Worm (Caenorhabditis elegans) whole organism, mixed stage, embryonic: ENCODE results near the gene T20D4.12.
"Not testable (repeated sequence)": the region's sequence is repeated elsewhere in the genome, so short reads cannot be mapped to it uniquely, and the experiment has no call there.

Source experiments
- M03D4.4 ChIP-seq: sonication (generic microtip); optimal IDR thresholded peaks from 2 replicates; lab custom pipeline; 2017; ENCODE audit warnings: mild to moderate bottlenecking, missing genetic modification characterization, missing compliant biosample characterization
- bed-3 ChIP-seq: fragments of 200-800 bp; sonication (Bioruptor generic); optimal IDR thresholded peaks from 3 replicates; lab custom pipeline; 2018; ENCODE audit warnings: mild to moderate bottlenecking, missing genetic modification characterization, moderate library complexity, missing compliant biosample characterization
- blmp-1 ChIP-seq: fragments of 150-350 bp; optimal IDR thresholded peaks from 2 replicates; lab custom pipeline; 2014; ENCODE audit warnings: missing biosample characterization, missing genetic modification characterization
- ceh-43 ChIP-seq: fragments of 200-800 bp; sonication (Bioruptor generic); optimal IDR thresholded peaks from 2 replicates; lab custom pipeline; 2018; ENCODE audit warnings: mild to moderate bottlenecking, missing genetic modification characterization, moderate library complexity, missing compliant biosample characterization
- ces-1 ChIP-seq: fragments of 150-350 bp; optimal IDR thresholded peaks from 2 replicates; lab custom pipeline; 2014; ENCODE audit warnings: missing biosample characterization, missing genetic modification reagents, missing genetic modification characterization
- drap-1 ChIP-seq: fragments of 200-800 bp; sonication (Bioruptor generic); optimal IDR thresholded peaks from 3 replicates; lab custom pipeline; 2018; ENCODE audit warnings: mild to moderate bottlenecking, missing genetic modification characterization, missing compliant biosample characterization
- elt-1 ChIP-seq: sonication (generic microtip); optimal IDR thresholded peaks from 2 replicates; lab custom pipeline; 2017; ENCODE audit warnings: missing genetic modification characterization, mild to moderate bottlenecking, missing compliant biosample characterization, antibody characterized with exemption, moderate library complexity, borderline replicate concordance; ENCODE audit not compliant: insufficient read depth
- elt-3 ChIP-seq: fragments of 150-350 bp; optimal IDR thresholded peaks from 2 replicates; lab custom pipeline; 2014; ENCODE audit warnings: missing biosample characterization, missing genetic modification characterization
- flh-1 ChIP-seq: fragments of 200-800 bp; sonication (Bioruptor generic); optimal IDR thresholded peaks from 2 replicates; lab custom pipeline; 2018; ENCODE audit warnings: mild to moderate bottlenecking, missing genetic modification characterization, moderate library complexity, missing compliant biosample characterization
- ham-2 ChIP-seq: fragments of 200-800 bp; sonication (Bioruptor generic); optimal IDR thresholded peaks from 2 replicates; lab custom pipeline; 2018; ENCODE audit warnings: mild to moderate bottlenecking, missing genetic modification characterization, missing compliant biosample characterization
- hlh-1 ChIP-seq: fragments of 150-350 bp; optimal IDR thresholded peaks from 2 replicates; lab custom pipeline; 2014; ENCODE audit warnings: missing biosample characterization, missing genetic modification reagents, missing genetic modification characterization
- lin-32 ChIP-seq: fragments of 200-800 bp; sonication (Bioruptor generic); optimal IDR thresholded peaks from 2 replicates; lab custom pipeline; 2018; ENCODE audit warnings: mild to moderate bottlenecking, missing genetic modification characterization, missing compliant biosample characterization
- mab-5 ChIP-seq: fragments of 150-350 bp; optimal IDR thresholded peaks from 2 replicates; lab custom pipeline; 2014; ENCODE audit warnings: missing biosample characterization, missing genetic modification characterization
- mep-1 ChIP-seq: fragments of 150-350 bp; optimal IDR thresholded peaks from 2 replicates; lab custom pipeline; 2017; ENCODE audit warnings: missing biosample characterization, missing genetic modification reagents, missing genetic modification characterization, inconsistent platforms
- mls-2 ChIP-seq: sonication (generic microtip); optimal IDR thresholded peaks from 2 replicates; lab custom pipeline; 2016; ENCODE audit warnings: mild to moderate bottlenecking, missing genetic modification characterization, moderate library complexity, missing compliant biosample characterization
- nhr-12 ChIP-seq: fragments of 150-350 bp; optimal IDR thresholded peaks from 2 replicates; lab custom pipeline; 2014; ENCODE audit warnings: missing biosample characterization, missing genetic modification characterization
- nhr-2 ChIP-seq: fragments of 150-350 bp; optimal IDR thresholded peaks from 2 replicates; lab custom pipeline; 2014; ENCODE audit warnings: missing biosample characterization, missing genetic modification characterization
- nhr-237 ChIP-seq: fragments of 150-350 bp; optimal IDR thresholded peaks from 2 replicates; lab custom pipeline; 2014; ENCODE audit warnings: missing biosample characterization, missing genetic modification characterization
- nhr-76 ChIP-seq: sonication (generic microtip); optimal IDR thresholded peaks from 2 replicates; lab custom pipeline; 2017; ENCODE audit warnings: missing biosample characterization, missing genetic modification characterization
- pha-4 ChIP-seq: fragments of 150-350 bp; optimal IDR thresholded peaks from 2 replicates; lab custom pipeline; 2018; ENCODE audit warnings: missing biosample characterization, missing genetic modification reagents, missing genetic modification characterization
- sem-2 ChIP-seq: fragments of 200-800 bp; sonication (Bioruptor generic); optimal IDR thresholded peaks from 2 replicates; lab custom pipeline; 2018; ENCODE audit warnings: mild to moderate bottlenecking, missing genetic modification characterization, missing compliant biosample characterization
- snpc-4 ChIP-seq: fragments of 150-350 bp; optimal IDR thresholded peaks from 2 replicates; lab custom pipeline; 2014; ENCODE audit warnings: missing biosample characterization, missing genetic modification characterization
- sptf-1 ChIP-seq: sonication (generic microtip); optimal IDR thresholded peaks from 2 replicates; lab custom pipeline; 2017; ENCODE audit warnings: mild to moderate bottlenecking, missing genetic modification characterization, moderate library complexity, missing compliant biosample characterization
- tbx-8 ChIP-seq: fragments of 200-800 bp; sonication (Bioruptor generic); optimal IDR thresholded peaks from 2 replicates; lab custom pipeline; 2018; ENCODE audit warnings: mild to moderate bottlenecking, missing genetic modification characterization, moderate library complexity, missing compliant biosample characterization
- unc-120 ChIP-seq: sonication (generic microtip); optimal IDR thresholded peaks from 2 replicates; lab custom pipeline; 2017; ENCODE audit warnings: missing genetic modification characterization, missing compliant biosample characterization; ENCODE audit not compliant: poor library complexity, severe bottlenecking
- unc-39 ChIP-seq: fragments of 150-350 bp; optimal IDR thresholded peaks from 2 replicates; lab custom pipeline; 2014; ENCODE audit warnings: missing biosample characterization, missing genetic modification characterization
- unc-62 ChIP-seq: fragments of 150-350 bp; optimal IDR thresholded peaks from 2 replicates; lab custom pipeline; 2014; ENCODE audit warnings: missing biosample characterization, missing genetic modification reagents, missing genetic modification characterization
- zip-8 ChIP-seq: fragments of 150-350 bp; optimal IDR thresholded peaks from 2 replicates; lab custom pipeline; 2014; ENCODE audit warnings: missing biosample characterization, missing genetic modification characterization
- ztf-11 ChIP-seq: fragments of 150-350 bp; optimal IDR thresholded peaks from 2 replicates; lab custom pipeline; 2014; ENCODE audit warnings: missing biosample characterization, missing genetic modification characterization

Gene T20D4.12

DNA sequence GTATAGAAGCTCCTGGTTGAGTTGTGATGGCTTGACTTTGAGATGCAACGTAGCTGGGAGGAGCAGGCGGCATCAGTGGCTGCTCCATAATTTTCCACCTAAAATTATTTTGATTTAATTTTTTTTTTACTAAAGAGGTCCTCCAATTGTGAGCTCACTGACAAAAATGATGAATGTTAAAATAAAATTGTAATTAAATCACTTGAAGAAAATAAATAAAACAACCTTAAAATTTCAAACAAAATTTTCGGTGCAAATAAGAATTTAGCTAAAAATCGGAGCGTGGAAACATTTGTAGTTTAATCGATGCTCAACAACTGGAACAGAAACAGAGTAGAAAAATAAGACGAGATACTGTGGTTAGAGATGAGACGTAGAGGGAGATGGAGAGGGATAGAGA lies 39.8 kb upstream of the T20D4.12 start, which contains the start of gene scrm-3:
Gene scrm-3, minus strand, starts transcription at position 101 of the 400 bp plus-strand sequence.
- no peak for TF ChIP-seq mab-5 (tag; lab: Kevin White, UChicago)
- no peak for TF ChIP-seq pha-4 (tag; lab: Kevin White, UChicago)
- no peak for TF ChIP-seq elt-1 (tag; lab: Kevin White, UChicago)
- no peak for TF ChIP-seq nhr-2 (tag; lab: Kevin White, UChicago)
- TF ChIP-seq tbx-8 (GFP tag; lab: Kevin White, UChicago) = no peak

DNA sequence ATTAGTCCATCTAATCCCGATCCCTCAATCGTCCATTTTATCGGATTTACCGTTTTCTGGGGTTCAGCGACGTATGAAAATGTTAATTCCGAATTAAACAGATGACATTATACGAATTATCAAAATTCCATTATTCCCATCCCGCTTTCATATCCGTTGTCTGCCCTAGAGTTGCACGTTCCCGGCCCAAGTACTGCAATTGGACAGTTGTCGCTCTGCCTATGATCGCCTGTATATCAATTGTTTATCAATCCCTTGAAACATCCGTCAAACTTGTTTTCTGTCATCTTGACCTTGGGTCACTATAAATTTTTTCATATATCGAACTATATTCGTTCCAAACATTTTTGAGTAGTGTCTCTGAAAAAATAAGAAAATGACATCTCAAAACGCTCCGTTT lies 38.6 kb upstream of the T20D4.12 start, which contains the start of gene C04E12.5:
Gene C04E12.5, plus strand, starts transcription at position 301 of the 400 bp plus-strand sequence.
- no peak for TF ChIP-seq ham-2 (GFP tag; lab: Kevin White, UChicago)
- no peak for TF ChIP-seq bed-3 (GFP tag; lab: Kevin White, UChicago)
- no peak for TF ChIP-seq elt-3 (tag; lab: Kevin White, UChicago)
- TF ChIP-seq nhr-76 (tag; lab: Kevin White, UChicago) = no peak
- no peak for TF ChIP-seq mep-1 (tag; lab: Kevin White, UChicago)
- no peak for TF ChIP-seq mls-2 (tag; lab: Kevin White, UChicago)
- TF ChIP-seq unc-39 (tag; lab: Kevin White, UChicago) = no peak
- no peak for TF ChIP-seq sptf-1 (tag; lab: Kevin White, UChicago)
- no peak for TF ChIP-seq blmp-1 (tag; lab: Kevin White, UChicago)
- no peak for TF ChIP-seq ceh-43 (GFP tag; lab: Kevin White, UChicago)
- TF ChIP-seq ces-1 = no peak
- TF ChIP-seq nhr-12 = no peak
- TF ChIP-seq M03D4.4 (tag; lab: Kevin White, UChicago) = no peak
- no peak for TF ChIP-seq sem-2 (GFP tag; lab: Kevin White, UChicago)
- TF ChIP-seq unc-62 (GFP tag; lab: Kevin White, UChicago) = no peak
- no peak for TF ChIP-seq snpc-4 (tag; lab: Kevin White, UChicago)

DNA sequence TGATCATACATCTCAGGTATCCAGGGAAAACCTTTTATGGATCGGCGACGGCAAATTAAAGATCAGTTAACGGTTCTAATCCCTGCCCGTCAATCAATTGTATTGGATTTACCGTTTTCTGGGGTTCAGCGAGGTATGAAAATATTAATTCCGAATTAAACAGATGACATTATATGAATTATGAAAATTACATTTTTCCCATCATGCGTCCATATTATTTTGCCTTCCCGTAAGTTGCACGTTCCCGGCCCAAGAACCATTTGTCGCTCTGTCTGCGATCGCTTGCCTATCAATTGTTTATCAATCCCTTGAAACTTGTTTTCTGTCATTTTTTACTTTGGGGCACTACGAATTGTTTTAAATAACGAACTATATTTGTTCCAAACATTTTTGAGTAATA lies 35.2 kb upstream of the T20D4.12 start:
- TF ChIP-seq nhr-237 (tag; lab: Kevin White, UChicago) (no peak), nhr-2 (tag; lab: Kevin White, UChicago) (no peak), flh-1 (no peak), elt-3 (tag; lab: Kevin White, UChicago) (no peak), unc-120 (tag; lab: Kevin White, UChicago) (no peak), sptf-1 (tag; lab: Kevin White, UChicago) (no peak), elt-1 (tag; lab: Kevin White, UChicago) (no peak), hlh-1 (tag; lab: Kevin White, UChicago) (no peak), drap-1 (GFP tag; lab: Kevin White, UChicago) (no peak)

DNA sequence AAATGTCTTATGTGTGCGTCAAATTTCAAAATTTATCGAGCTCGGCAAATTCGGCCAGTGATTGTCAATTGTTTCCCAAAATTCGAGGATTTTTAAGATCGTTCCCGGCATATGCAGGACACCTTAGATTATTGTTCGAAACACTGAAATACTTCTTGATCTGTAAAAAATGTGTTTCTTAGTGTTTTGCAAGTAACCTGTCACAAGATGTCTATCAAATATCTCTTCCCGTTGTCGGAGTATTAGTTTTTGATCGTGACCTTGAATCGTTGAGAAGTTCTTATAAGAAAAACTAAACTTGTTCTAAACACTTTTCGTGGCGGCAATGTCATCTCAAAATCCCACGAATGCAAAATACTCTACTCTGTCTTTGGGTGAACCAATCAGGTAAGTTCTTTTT lies 34.4 kb upstream of the T20D4.12 start, which contains the start of gene C04E12.4:
Gene C04E12.4, plus strand, starts transcription at position 301 of the 400 bp plus-strand sequence.
- TF ChIP-seq zip-8 (tag; lab: Kevin White, UChicago) (no peak), hlh-1 (tag; lab: Kevin White, UChicago) (no peak), nhr-2 (tag; lab: Kevin White, UChicago) (no peak), ztf-11 (tag; lab: Kevin White, UChicago) (no peak), pha-4 (tag; lab: Kevin White, UChicago) (no peak), ceh-43 (GFP tag; lab: Kevin White, UChicago) (no peak), nhr-76 (tag; lab: Kevin White, UChicago) (no peak), lin-32 (GFP tag; lab: Kevin White, UChicago) (no peak), snpc-4 (tag; lab: Kevin White, UChicago) (no peak), nhr-237 (tag; lab: Kevin White, UChicago) (no peak), mls-2 (tag; lab: Kevin White, UChicago) (no peak), sem-2 (GFP tag; lab: Kevin White, UChicago) (no peak), bed-3 (GFP tag; lab: Kevin White, UChicago) (no peak)

DNA sequence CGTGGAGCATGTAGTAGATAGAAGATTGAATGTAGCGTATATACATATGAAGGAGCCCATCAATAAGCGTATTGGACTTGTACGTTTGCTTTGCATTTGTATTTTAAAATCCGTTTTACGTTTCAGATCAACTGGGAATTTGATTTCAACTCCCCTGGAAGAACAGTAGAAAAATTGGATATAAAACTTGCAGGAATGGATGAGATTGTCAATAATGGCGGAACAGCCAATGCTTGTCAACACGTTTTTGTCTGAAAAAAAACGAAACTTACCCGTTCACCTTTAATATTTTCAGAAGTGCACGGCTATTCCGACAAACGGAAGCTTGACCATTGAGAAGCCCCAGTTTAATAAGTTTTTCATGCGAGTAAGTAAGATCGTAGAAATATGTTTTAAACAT lies 29.1 kb upstream of the T20D4.12 start, which contains the start of gene C04E12.2:
Gene C04E12.2, plus strand, starts transcription at position 301 of the 400 bp plus-strand sequence.
- TF ChIP-seq hlh-1, unc-120, unc-39 (tag; lab: Kevin White, UChicago): not testable (repeated sequence)
